Worm (Caenorhabditis elegans): Measurements from ENCODE around the gene C53A3.1.

ce11 chrV:5753432-5753831 lies 6.6 kb downstream of the C53A3.1 start, which contains the start of gene pgph-1:
- no peak for TF ChIP-seq elt-2 (tag; optimal IDR thresholded peaks at IDR 0.05)
- no peak for TF ChIP-seq zag-1 (tag; optimal IDR thresholded peaks at IDR 0.05)
- TF ChIP-seq tbx-2 (tag; optimal IDR thresholded peaks at IDR 0.05) = no peak

Measured in whole organism, L1 larva.